Worm (Caenorhabditis elegans) whole organism, L2 larva: ENCODE data around the gene Y44A6C.2.

Source experiments
- C34F6.9 ChIP-seq: fragments of 150-350 bp; optimal IDR thresholded peaks from 2 replicates; lab custom pipeline; 2014; ENCODE audit warnings: missing biosample characterization, missing genetic modification characterization
- F13H6.1 ChIP-seq: sonication (generic microtip); optimal IDR thresholded peaks from 2 replicates; lab custom pipeline; 2016; ENCODE audit warnings: missing genetic modification characterization, missing compliant biosample characterization
- R02D3.7 ChIP-seq: fragments of 150-350 bp; optimal IDR thresholded peaks from 2 replicates; lab custom pipeline; 2014; ENCODE audit warnings: missing biosample characterization, missing genetic modification characterization
- Y55F3AM.14 ChIP-seq: fragments of 200-800 bp; sonication (Bioruptor generic); optimal IDR thresholded peaks from 2 replicates; lab custom pipeline; 2018; ENCODE audit warnings: mild to moderate bottlenecking, missing genetic modification characterization, missing compliant biosample characterization
- alr-1 ChIP-seq: fragments of 150-350 bp; optimal IDR thresholded peaks from 2 replicates; lab custom pipeline; 2014; ENCODE audit warnings: missing biosample characterization, missing genetic modification characterization
- ama-1 ChIP-seq: fragments of 150-350 bp; optimal IDR thresholded peaks from 2 replicates; lab custom pipeline; 2018; ENCODE audit warnings: inconsistent platforms
- blmp-1 ChIP-seq: sonication (generic microtip); optimal IDR thresholded peaks from 2 replicates; lab custom pipeline; 2017; ENCODE audit warnings: missing genetic modification characterization, mild to moderate bottlenecking, missing compliant biosample characterization, antibody characterized with exemption, moderate library complexity; ENCODE audit not compliant: insufficient read depth
- ceh-16 ChIP-seq: fragments of 150-350 bp; optimal IDR thresholded peaks from 2 replicates; lab custom pipeline; 2014; ENCODE audit warnings: missing biosample characterization, missing genetic modification characterization
- ceh-82 ChIP-seq: fragments of 150-350 bp; optimal IDR thresholded peaks from 2 replicates; lab custom pipeline; 2014; ENCODE audit warnings: missing biosample characterization, missing genetic modification characterization
- crh-2 ChIP-seq: sonication (generic microtip); optimal IDR thresholded peaks from 2 replicates; lab custom pipeline; 2017; ENCODE audit warnings: missing biosample characterization, missing genetic modification characterization
- dmd-4 ChIP-seq: sonication (generic microtip); optimal IDR thresholded peaks from 2 replicates; lab custom pipeline; 2017; ENCODE audit warnings: missing biosample characterization, missing genetic modification characterization
- elt-1 ChIP-seq: fragments of 150-350 bp; optimal IDR thresholded peaks from 2 replicates; lab custom pipeline; 2014; ENCODE audit warnings: missing biosample characterization, missing genetic modification characterization
- elt-3 ChIP-seq: sonication (generic microtip); optimal IDR thresholded peaks from 2 replicates; lab custom pipeline; 2017; ENCODE audit warnings: missing biosample characterization, missing genetic modification characterization
- fos-1 ChIP-seq: fragments of 150-350 bp; optimal IDR thresholded peaks from 2 replicates; lab custom pipeline; 2014; ENCODE audit warnings: missing biosample characterization, missing genetic modification characterization
- gmeb-1 ChIP-seq: fragments of 150-350 bp; optimal IDR thresholded peaks from 2 replicates; lab custom pipeline; 2014; ENCODE audit warnings: missing biosample characterization, missing genetic modification characterization
- lin-11 ChIP-seq: fragments of 150-350 bp; sonication (generic microtip); optimal IDR thresholded peaks from 2 replicates; lab custom pipeline; 2014; ENCODE audit warnings: missing biosample characterization, missing genetic modification characterization, inconsistent platforms, mixed read lengths
- lin-13 ChIP-seq: fragments of 150-350 bp; optimal IDR thresholded peaks from 2 replicates; lab custom pipeline; 2014; ENCODE audit warnings: missing biosample characterization, missing genetic modification reagents, missing genetic modification characterization
- lsy-2 ChIP-seq, 2 experiments: fragments of 150-350 bp in 1 of 2; sonication (generic microtip) in 1 of 2; optimal IDR thresholded peaks; 2 replicates each; lab custom pipeline; 2014 to 2017; ENCODE audit warnings: missing biosample characterization in 2 of 2, missing genetic modification characterization in 2 of 2
- mbf-1 ChIP-seq: sonication (generic microtip); optimal IDR thresholded peaks from 2 replicates; lab custom pipeline; 2017; ENCODE audit warnings: missing biosample characterization, missing genetic modification characterization
- mdl-1 ChIP-seq, 2 experiments: fragments of 150-350 bp in 1 of 2; sonication (generic microtip) in 1 of 2; optimal IDR thresholded peaks; 2 replicates each; lab custom pipeline; 2017; ENCODE audit warnings: missing biosample characterization in 2 of 2, missing genetic modification characterization in 2 of 2
- nhr-129 ChIP-seq: fragments of 150-350 bp; optimal IDR thresholded peaks from 2 replicates; lab custom pipeline; 2014; ENCODE audit warnings: missing biosample characterization, missing genetic modification characterization
- nhr-77 ChIP-seq: fragments of 150-350 bp; optimal IDR thresholded peaks from 2 replicates; lab custom pipeline; 2014; ENCODE audit warnings: missing biosample characterization, missing genetic modification characterization
- peb-1 ChIP-seq: fragments of 150-350 bp; optimal IDR thresholded peaks from 2 replicates; lab custom pipeline; 2014; ENCODE audit warnings: missing biosample characterization, missing genetic modification characterization
- sem-4 ChIP-seq: fragments of 150-350 bp; optimal IDR thresholded peaks from 2 replicates; lab custom pipeline; 2014; ENCODE audit warnings: missing biosample characterization, missing genetic modification reagents, missing genetic modification characterization
- sma-3 ChIP-seq: sonication (generic microtip); optimal IDR thresholded peaks from 2 replicates; lab custom pipeline; 2016; ENCODE audit warnings: missing genetic modification reagents, missing genetic modification characterization, missing compliant biosample characterization
- snpc-4 ChIP-seq: fragments of 150-350 bp; optimal IDR thresholded peaks from 2 replicates; lab custom pipeline; 2014; ENCODE audit warnings: missing biosample characterization, missing genetic modification characterization
- unc-39 ChIP-seq: fragments of 150-350 bp; optimal IDR thresholded peaks from 2 replicates; lab custom pipeline; 2014; ENCODE audit warnings: missing biosample characterization, missing genetic modification characterization
- unc-55 ChIP-seq: fragments of 150-350 bp; sonication (generic microtip); optimal IDR thresholded peaks from 3 replicates; lab custom pipeline; 2014; ENCODE audit warnings: missing biosample characterization, missing genetic modification reagents, missing genetic modification characterization
- zag-1 ChIP-seq: fragments of 150-350 bp; optimal IDR thresholded peaks from 2 replicates; lab custom pipeline; 2014; ENCODE audit warnings: missing biosample characterization, missing genetic modification characterization
- ztf-1 ChIP-seq: fragments of 200-800 bp; sonication (Bioruptor generic); conservative IDR thresholded peaks from 2 replicates; pipeline ENCODE4 v1.3.6; 2022; ENCODE audit warnings: missing genetic modification characterization, missing compliant biosample characterization
- ztf-11 ChIP-seq: sonication (generic microtip); optimal IDR thresholded peaks from 2 replicates; lab custom pipeline; 2017; ENCODE audit warnings: missing biosample characterization, missing genetic modification characterization

Gene Y44A6C.2

DNA sequence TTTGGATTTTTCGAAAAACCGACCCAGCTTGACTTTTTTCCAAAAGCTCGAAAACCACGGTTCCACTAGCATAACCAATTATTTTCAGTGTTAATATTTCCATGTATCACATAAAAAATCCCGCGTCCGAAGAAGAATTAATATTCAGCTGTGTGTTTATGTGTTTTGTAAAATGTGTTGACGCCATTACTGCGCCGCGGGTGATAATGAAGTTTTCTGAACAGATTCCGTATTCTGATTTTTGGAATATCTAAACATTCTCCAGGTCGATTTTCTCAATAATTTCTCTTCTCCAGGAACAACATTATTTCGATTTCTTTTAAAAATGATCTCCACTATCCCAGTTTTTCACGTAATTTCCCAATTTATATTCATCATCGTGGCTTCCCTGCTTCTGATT is 12.6 kb downstream of the Y44A6C.2 start, which contains the start of gene srxa-6:
Gene srxa-6 (plus strand): TSS at position 301 of the 400 bp plus-strand sequence.
- no peak for TF ChIP-seq F13H6.1 (tag; lab: Kevin White, UChicago)
- no peak for TF ChIP-seq mdl-1 (tag; optimal IDR thresholded peaks at IDR 0.05; lab: Kevin White, UChicago)
- TF ChIP-seq crh-2 (tag; lab: Kevin White, UChicago), result no peak
- no peak for TF ChIP-seq lsy-2 (tag; optimal IDR thresholded peaks at IDR 0.05; lab: Kevin White, UChicago)
- no peak for TF ChIP-seq ztf-1
- no peak for TF ChIP-seq lin-11 (tag; lab: Kevin White, UChicago)
- TF ChIP-seq Y55F3AM.14 (GFP tag; lab: Kevin White, UChicago), result no peak
- no peak for TF ChIP-seq unc-39 (tag; lab: Kevin White, UChicago)
- TF ChIP-seq alr-1 (tag; lab: Kevin White, UChicago), result no peak
- no peak for TF ChIP-seq blmp-1 (tag; lab: Kevin White, UChicago)
- TF ChIP-seq dmd-4 (tag; lab: Kevin White, UChicago), result no peak
- no peak for TF ChIP-seq lin-13 (GFP tag; lab: Kevin White, UChicago)
- TF ChIP-seq zag-1, result no peak
- no peak for TF ChIP-seq nhr-77 (tag; lab: Kevin White, UChicago)
- TF ChIP-seq sem-4 (tag; lab: Kevin White, UChicago), result no peak
- TF ChIP-seq R02D3.7 (tag; lab: Kevin White, UChicago), result no peak
- TF ChIP-seq ceh-16 (tag; lab: Kevin White, UChicago), result no peak
- TF ChIP-seq ama-1 (lab: Kevin White, UChicago), result no peak
- no peak for TF ChIP-seq elt-3 (tag; lab: Kevin White, UChicago)
- TF ChIP-seq, all 48 proteins: peak for 0

DNA sequence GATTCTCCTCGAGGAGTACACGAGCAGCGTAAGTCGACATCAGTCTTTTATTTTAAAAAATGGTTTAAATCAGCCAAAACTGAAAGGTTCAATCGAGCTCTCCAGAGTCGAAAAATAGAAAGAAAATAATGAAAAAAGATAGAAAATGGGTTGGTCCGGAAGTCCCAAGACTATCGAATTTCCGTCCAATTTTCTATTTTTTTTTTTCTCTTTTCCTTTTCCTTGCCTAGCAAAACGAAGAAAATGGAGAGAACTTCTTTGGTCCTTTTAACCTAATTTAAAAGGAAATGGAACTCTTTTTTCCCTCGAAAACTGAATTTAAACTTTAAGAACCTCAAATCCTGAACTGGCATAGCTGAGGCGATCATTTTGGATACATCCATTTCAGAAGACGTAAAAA is 17.4 kb downstream of the Y44A6C.2 start:
- TF ChIP-seq C34F6.9 (tag; lab: Kevin White, UChicago) (peak; percentile 13), lsy-2 (tag; optimal IDR thresholded peaks at IDR 0.05; lab: Kevin White, UChicago) (no peak), F13H6.1 (tag; lab: Kevin White, UChicago) (peak; percentile 25)

- TF ChIP-seq mbf-1 (tag; lab: Kevin White, UChicago) (no peak), ceh-82 (no peak), lin-13 (GFP tag; lab: Kevin White, UChicago) (peak; percentile 30), ztf-1 (no peak), C34F6.9 (tag; lab: Kevin White, UChicago) (peak; percentile 46), fos-1 (tag; lab: Kevin White, UChicago) (no peak), gmeb-1 (tag; lab: Kevin White, UChicago) (no peak), lsy-2 (tag; optimal IDR thresholded peaks at IDR 0.05; lab: Kevin White, UChicago) (peak in 1 of 2 experiments; percentile 47), sma-3 (no peak), nhr-129 (tag; lab: Kevin White, UChicago) (peak; percentile 10), F13H6.1 (tag; lab: Kevin White, UChicago) (no peak), peb-1 (no peak), unc-55 (GFP tag; lab: Kevin White, UChicago) (peak; percentile 54), ztf-11 (tag; lab: Kevin White, UChicago) (no peak), snpc-4 (tag; lab: Kevin White, UChicago) (no peak), lin-11 (tag; lab: Kevin White, UChicago) (no peak)
These were observed 22.3 kb downstream of the Y44A6C.2 start, which contains the start of gene dnj-25 for ce11 chrV:20744290-20744837. dnj-25 (minus strand) TSS chrV:20744346.

ce11 chrV:20745278-20745677 is 23.2 kb downstream of the Y44A6C.2 start:
- TF ChIP-seq F13H6.1 (tag; lab: Kevin White, UChicago) (peak; percentile 26), mbf-1 (tag; lab: Kevin White, UChicago) (no peak), sma-3 (no peak)

- TF ChIP-seq ztf-11 (tag; lab: Kevin White, UChicago) (no peak), snpc-4 (tag; lab: Kevin White, UChicago) (no peak), F13H6.1 (tag; lab: Kevin White, UChicago) (peak; percentile 41)
These were observed 24.8 kb downstream of the Y44A6C.2 start for ce11 chrV:20746805-20747204.

DNA sequence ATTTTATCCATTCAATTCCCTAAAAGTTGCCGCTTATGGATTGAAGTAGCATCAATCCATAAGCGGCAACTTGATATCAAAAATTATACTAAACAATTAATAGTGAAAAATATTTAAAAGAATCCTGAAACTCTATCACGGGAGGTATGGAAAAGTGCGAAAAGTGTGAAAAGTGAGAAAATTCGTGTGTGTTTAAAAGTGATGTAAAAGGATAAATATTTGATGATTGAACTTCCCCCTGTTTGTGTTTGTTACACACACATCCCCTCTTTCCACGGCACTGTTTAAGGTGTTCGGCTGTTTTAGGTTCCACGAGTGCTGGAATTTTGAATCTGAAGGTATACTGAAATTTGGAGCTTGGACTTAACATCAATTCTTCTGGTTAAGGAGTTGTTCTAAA is 25.9 kb downstream of the Y44A6C.2 start:
- no peak for TF ChIP-seq elt-1 (tag; lab: Kevin White, UChicago)
- TF ChIP-seq crh-2 (tag; lab: Kevin White, UChicago), result no peak
